Worm (Caenorhabditis elegans) whole organism, dauer: ENCODE data around the gene arle-14.

Source experiments
- unc-62 ChIP-seq: sonication (generic microtip); optimal IDR thresholded peaks from 2 replicates; lab custom pipeline; 2017; ENCODE audit warnings: missing biosample characterization, missing genetic modification reagents, missing genetic modification characterization

Gene arle-14

ce11 chrIII:5714984-5715454, 22.3 kb downstream of the arle-14 start:
- no peak for TF ChIP-seq unc-62 (GFP tag; lab: Kevin White, UChicago)

DNA sequence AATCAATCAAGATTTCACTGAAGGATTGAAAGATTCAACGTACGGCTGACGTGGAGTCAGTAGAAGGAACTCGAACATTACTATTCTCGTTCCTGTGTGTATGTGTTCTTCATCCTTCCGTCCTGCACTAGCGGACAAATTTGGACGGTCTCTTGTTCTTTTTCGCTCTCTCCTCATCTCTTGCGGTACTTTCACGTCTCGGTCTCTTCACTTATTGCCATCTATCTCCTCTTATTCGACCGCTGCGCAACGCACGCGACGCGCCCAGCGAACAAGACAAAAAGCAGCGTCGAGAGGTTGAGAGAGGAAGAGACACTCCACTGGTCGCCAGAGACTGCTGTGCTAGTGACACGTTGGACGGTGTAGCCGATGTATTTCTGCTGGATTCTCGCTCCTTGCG, 22.8 kb downstream of the arle-14 start:
- TF ChIP-seq unc-62 (GFP tag; lab: Kevin White, UChicago) = no peak

ce11 chrIII:5717173-5717748, 24.6 kb downstream of the arle-14 start:
- TF ChIP-seq unc-62 (GFP tag; lab: Kevin White, UChicago) = no peak

DNA sequence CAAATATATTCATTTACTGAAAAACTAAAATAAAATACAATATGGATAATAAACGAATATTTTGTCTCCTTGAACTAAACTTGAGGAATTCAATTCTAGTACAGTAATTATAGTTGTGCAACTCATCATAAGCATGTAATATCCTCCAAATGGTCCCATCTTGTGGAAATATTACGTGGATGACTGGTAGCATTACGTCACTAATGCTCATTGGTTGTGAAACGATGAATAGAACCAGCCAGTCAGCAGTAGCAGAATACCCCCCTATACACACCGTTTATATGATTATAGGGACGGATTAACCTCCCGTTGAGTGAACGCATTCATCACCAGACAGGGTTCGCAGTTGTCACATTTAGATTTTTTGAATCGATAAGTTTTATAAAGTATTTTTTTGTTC, 25.7 kb downstream of the arle-14 start:
- TF ChIP-seq unc-62 (GFP tag; lab: Kevin White, UChicago) = no peak

ce11 chrIII:5719105-5719831, 26.6 kb downstream of the arle-14 start:
- TF ChIP-seq unc-62 (GFP tag; lab: Kevin White, UChicago) = no peak

DNA sequence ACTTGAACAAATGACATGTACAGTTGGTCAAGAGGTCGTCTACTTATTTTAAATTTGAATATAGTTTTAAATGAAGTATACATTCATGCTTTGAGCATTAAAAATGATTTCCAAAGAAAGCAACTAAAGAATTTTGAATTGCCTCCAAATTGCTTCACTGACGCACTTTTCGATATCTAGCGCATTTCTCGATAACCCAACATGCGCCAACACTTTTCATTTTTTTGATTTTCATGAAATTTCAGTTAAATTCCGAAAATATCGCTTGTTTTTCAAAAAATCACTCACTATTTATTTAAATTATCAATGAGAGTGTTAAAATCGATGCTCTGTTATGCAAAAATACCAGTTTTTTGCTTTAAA, 27.1 kb downstream of the arle-14 start:
- TF ChIP-seq unc-62 (GFP tag; lab: Kevin White, UChicago) = no peak

- no peak for TF ChIP-seq unc-62 (GFP tag; lab: Kevin White, UChicago)
Observed at ce11 chrIII:5720266-5721019, 27.7 kb downstream of the arle-14 start.

DNA sequence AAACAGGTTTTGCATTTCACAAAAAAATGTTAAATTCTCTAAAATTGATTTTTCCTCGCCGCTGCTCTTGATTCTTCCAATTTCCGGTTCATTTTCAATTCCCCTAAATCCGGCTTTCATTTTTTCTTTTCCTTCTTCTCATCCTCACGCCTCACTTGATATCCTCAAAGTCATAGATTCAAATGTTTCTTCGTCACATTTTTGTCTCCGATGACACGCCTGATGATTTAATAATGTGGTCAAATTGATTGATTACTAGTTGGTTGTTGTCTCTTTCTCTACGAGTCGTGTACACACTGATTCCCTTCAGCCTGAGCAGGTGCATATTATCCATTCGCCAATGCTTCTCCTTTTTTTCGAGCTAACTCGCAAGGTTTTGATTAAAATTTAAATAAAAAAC, 28.8 kb downstream of the arle-14 start:
- TF ChIP-seq unc-62 (GFP tag; lab: Kevin White, UChicago) = no peak

ce11 chrIII:5721888-5722287, 29.2 kb downstream of the arle-14 start:
- TF ChIP-seq unc-62 (GFP tag; lab: Kevin White, UChicago) = no peak

DNA sequence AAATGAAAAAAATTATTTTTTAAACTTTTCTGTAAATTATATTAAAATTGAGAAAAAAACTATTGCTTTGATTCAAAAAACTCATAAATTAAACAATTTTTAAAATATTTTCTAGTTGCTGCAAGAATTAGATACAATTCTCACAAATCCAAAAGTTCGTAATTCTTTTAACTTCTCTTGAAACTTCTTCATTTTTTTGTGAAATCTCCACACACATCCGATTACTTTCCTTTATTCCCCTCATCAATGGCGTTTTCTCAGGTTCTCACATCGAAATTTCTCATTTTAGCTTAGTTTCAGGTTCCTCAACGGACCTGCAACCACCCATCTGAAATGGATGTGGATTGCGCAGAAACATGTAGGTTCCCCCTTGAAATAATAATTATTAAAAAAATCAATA, 29.8 kb downstream of the arle-14 start, which contains the start of gene wrm-1:
wrm-1 (plus strand) TSS at position 301 of the 400 bp plus-strand sequence.
- TF ChIP-seq unc-62 (GFP tag; lab: Kevin White, UChicago) = no peak

ce11 chrIII:5727827-5728226, 35.1 kb downstream of the arle-14 start, which contains the start of gene egg-1:
Gene egg-1 (plus strand): TSS chrIII:5728180.
- no peak for TF ChIP-seq unc-62 (GFP tag; lab: Kevin White, UChicago)

DNA sequence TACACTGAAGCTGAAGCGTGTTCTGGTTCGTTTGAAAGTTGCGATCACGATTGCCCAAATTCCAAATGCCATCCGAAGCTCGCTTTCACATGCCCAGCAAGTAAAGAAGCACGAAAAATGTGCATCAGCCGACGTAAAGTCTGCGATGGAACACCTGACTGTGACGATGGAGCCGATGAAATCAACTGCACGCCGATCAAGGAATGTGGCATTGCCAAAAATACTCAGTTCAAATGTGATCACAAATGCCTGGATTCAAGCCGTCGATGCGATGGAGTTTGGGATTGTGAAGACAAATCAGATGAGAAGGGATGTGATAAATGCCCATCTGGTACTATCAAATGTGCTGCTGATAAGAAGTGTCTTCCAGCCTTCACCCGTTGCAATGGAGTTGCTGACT, 36.7 kb downstream of the arle-14 start:
- no peak for TF ChIP-seq unc-62 (GFP tag; lab: Kevin White, UChicago)

ce11 chrIII:5730041-5730440, 37.3 kb downstream of the arle-14 start:
- no peak for TF ChIP-seq unc-62 (GFP tag; lab: Kevin White, UChicago)

DNA sequence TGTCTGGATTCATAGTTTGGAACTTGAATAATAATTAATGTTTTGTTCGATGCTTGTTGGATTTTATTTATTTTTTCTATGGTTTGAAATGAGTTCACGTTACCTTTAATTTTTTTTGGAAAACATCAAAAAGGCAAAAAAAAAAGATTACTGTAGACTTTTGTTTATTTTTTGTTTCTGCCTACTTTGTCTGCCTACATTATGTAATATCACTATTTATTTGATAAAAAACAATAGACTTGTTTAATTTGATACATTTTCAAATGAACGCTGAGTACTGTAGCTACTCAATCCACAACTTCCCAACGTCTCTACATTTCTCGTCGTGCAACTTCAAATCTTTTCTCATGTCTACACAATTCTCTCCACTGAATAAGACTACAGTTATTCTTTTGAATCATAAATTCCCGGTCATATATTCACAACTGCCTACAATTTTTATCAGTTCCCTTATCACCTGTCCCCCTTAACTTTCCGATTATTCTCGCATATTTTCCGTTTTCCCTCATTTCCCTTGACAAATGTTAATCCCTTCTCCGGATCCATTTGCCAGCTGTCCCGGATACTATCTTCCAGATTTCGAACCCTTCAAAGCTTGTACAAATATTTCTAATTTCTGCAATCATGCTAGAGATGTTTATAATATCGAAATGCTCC, 38.4 kb downstream of the arle-14 start, which contains the start of the genes B0244.9 and B0244.7:
B0244.9 (minus strand) TSS at position 51 of the 657 bp plus-strand sequence.
B0244.7 (plus strand) TSS at position 522 of the 657 bp plus-strand sequence.
- no peak for TF ChIP-seq unc-62 (GFP tag; lab: Kevin White, UChicago)

- TF ChIP-seq unc-62 (GFP tag; lab: Kevin White, UChicago) = no peak
Observed at ce11 chrIII:5732925-5733324, 40.2 kb downstream of the arle-14 start, which contains the start of gene B0244.17. Gene B0244.17 (plus strand): TSS chrIII:5733225.
